Fruit fly (Drosophila melanogaster) whole organism, embryonic: ENCODE results near the gene CG43814.

Experiments
- Atf6 ChIP-seq: fragments of 200-800 bp; sonication (Bioruptor generic); IDR thresholded peaks from 2 replicates; pipeline ENCODE4 v1.3.6; 2022; ENCODE audit warnings: missing biosample characterization, missing genetic modification characterization
- Bdp1 ChIP-seq: fragments of 200-800 bp; sonication (Bioruptor generic); optimal IDR thresholded peaks from 3 replicates; lab custom pipeline; 2016; ENCODE audit warnings: missing biosample characterization, missing genetic modification characterization
- Bgb ChIP-seq: fragments of 200-800 bp; sonication (Bioruptor generic); IDR thresholded peaks from 2 replicates; pipeline ENCODE4 v1.3.6; 2022; ENCODE audit warnings: missing biosample characterization, missing genetic modification characterization; ENCODE audit not compliant: partially characterized antibody
- CG10274 ChIP-seq: fragments of 200-800 bp; sonication (Bioruptor generic); optimal IDR thresholded peaks from 3 replicates; lab custom pipeline; 2017; ENCODE audit warnings: missing biosample characterization, mild to moderate bottlenecking, missing genetic modification characterization
- CG11695 ChIP-seq: fragments of 200-800 bp; sonication (Bioruptor generic); IDR thresholded peaks from 3 replicates; pipeline ENCODE4 v1.3.6; 2022; ENCODE audit warnings: missing biosample characterization, missing genetic modification characterization
- CG13287 ChIP-seq: fragments of 200-800 bp; sonication (Bioruptor generic); IDR thresholded peaks from 2 replicates; pipeline ENCODE4 v1.3.6; 2022; ENCODE audit warnings: missing biosample characterization, missing genetic modification characterization; ENCODE audit not compliant: partially characterized antibody
- CG15073 ChIP-seq: fragments of 200-800 bp; sonication (Bioruptor generic); optimal IDR thresholded peaks from 2 replicates; lab custom pipeline; 2016; ENCODE audit warnings: missing biosample characterization, missing genetic modification characterization
- CG15269 ChIP-seq: fragments of 200-800 bp; sonication (Bioruptor generic); optimal IDR thresholded peaks from 2 replicates; lab custom pipeline; 2018; ENCODE audit warnings: missing biosample characterization, mild to moderate bottlenecking, missing genetic modification characterization, moderate library complexity
- CG15479 ChIP-seq: fragments of 200-800 bp; sonication (Bioruptor generic); optimal IDR thresholded peaks from 3 replicates; lab custom pipeline; 2019; ENCODE audit warnings: missing biosample characterization, mild to moderate bottlenecking, missing genetic modification characterization, moderate library complexity
- CG1792 ChIP-seq: fragments of 200-800 bp; sonication (Bioruptor generic); optimal IDR thresholded peaks from 2 replicates; lab custom pipeline; 2016; ENCODE audit warnings: missing biosample characterization, missing genetic modification characterization
- CG2116 ChIP-seq: fragments of 200-800 bp; sonication (Bioruptor generic); optimal IDR thresholded peaks from 3 replicates; lab custom pipeline; 2018; ENCODE audit warnings: missing biosample characterization, mild to moderate bottlenecking, missing genetic modification characterization
- CG2199 ChIP-seq: fragments of 200-800 bp; sonication (Bioruptor generic); IDR thresholded peaks from 3 replicates; pipeline ENCODE4 v1.3.6; 2022; ENCODE audit warnings: missing biosample characterization, missing genetic modification characterization
- CG3281 ChIP-seq: fragments of 200-800 bp; sonication (Bioruptor generic); optimal IDR thresholded peaks from 3 replicates; lab custom pipeline; 2017; ENCODE audit warnings: missing biosample characterization, mild to moderate bottlenecking, missing genetic modification characterization
- CG42726 ChIP-seq: fragments of 200-800 bp; sonication (Bioruptor generic); IDR thresholded peaks from 2 replicates; pipeline ENCODE4 v1.3.6; 2022; ENCODE audit warnings: missing biosample characterization, missing genetic modification characterization; ENCODE audit not compliant: partially characterized antibody
- CG4617 ChIP-seq: fragments of 200-800 bp; sonication (Bioruptor generic); optimal IDR thresholded peaks from 3 replicates; lab custom pipeline; 2016; ENCODE audit warnings: missing biosample characterization, missing genetic modification characterization, borderline replicate concordance
- CG5180 ChIP-seq: fragments of 200-800 bp; sonication (Bioruptor generic); optimal IDR thresholded peaks from 3 replicates; lab custom pipeline; 2017; ENCODE audit warnings: missing biosample characterization, missing genetic modification characterization, mild to moderate bottlenecking, moderate library complexity, missing genetic modification reagents
- CG6654 ChIP-seq: fragments of 200-800 bp; sonication (Bioruptor generic); optimal IDR thresholded peaks from 2 replicates; lab custom pipeline; 2017; ENCODE audit warnings: missing biosample characterization, mild to moderate bottlenecking, missing genetic modification characterization
- CG6813 ChIP-seq: fragments of 200-800 bp; sonication (Bioruptor generic); optimal IDR thresholded peaks from 2 replicates; lab custom pipeline; 2017; ENCODE audit warnings: missing biosample characterization, missing genetic modification characterization, mild to moderate bottlenecking, moderate library complexity, missing genetic modification reagents
- CTCF ChIP-seq: fragments of 200-800 bp; sonication (Bioruptor generic); optimal IDR thresholded peaks from 2 replicates; lab custom pipeline; 2017; ENCODE audit warnings: missing biosample characterization, mild to moderate bottlenecking, missing genetic modification characterization, moderate library complexity
- Deaf1 ChIP-seq: fragments of 200-800 bp; optimal IDR thresholded peaks from 3 replicates; lab custom pipeline; 2019; ENCODE audit warnings: missing biosample characterization, mild to moderate bottlenecking, missing genetic modification characterization, moderate library complexity
- Drgx ChIP-seq: fragments of 200-800 bp; sonication (Bioruptor generic); IDR thresholded peaks from 2 replicates; pipeline ENCODE4 v1.3.6; 2022; ENCODE audit warnings: missing biosample characterization, missing genetic modification characterization
- Elba2 ChIP-seq: fragments of 200-800 bp; sonication (Bioruptor generic); optimal IDR thresholded peaks from 3 replicates; lab custom pipeline; 2016; ENCODE audit warnings: missing biosample characterization, missing genetic modification characterization
- Six4 ChIP-seq: fragments of 200-800 bp; sonication (Bioruptor generic); optimal IDR thresholded peaks from 2 replicates; lab custom pipeline; 2016; ENCODE audit warnings: missing biosample characterization, missing genetic modification characterization
- Sry-β ChIP-seq: fragments of 200-800 bp; sonication (Bioruptor generic); optimal IDR thresholded peaks from 2 replicates; lab custom pipeline; 2018; ENCODE audit warnings: missing biosample characterization, mild to moderate bottlenecking, missing genetic modification characterization, moderate library complexity
- Sry-δ ChIP-seq: fragments of 200-800 bp; sonication (Bioruptor generic); optimal IDR thresholded peaks from 2 replicates; lab custom pipeline; 2016; ENCODE audit warnings: missing biosample characterization, missing genetic modification characterization
- al ChIP-seq: fragments of 200-800 bp; sonication (Bioruptor generic); IDR thresholded peaks from 2 replicates; pipeline ENCODE4 v1.3.6; 2022; ENCODE audit warnings: missing biosample characterization, missing genetic modification characterization
- amos ChIP-seq: fragments of 200-800 bp; sonication (Bioruptor generic); IDR thresholded peaks from 2 replicates; pipeline ENCODE4 v1.3.6; 2022; ENCODE audit warnings: missing biosample characterization, missing genetic modification characterization; ENCODE audit not compliant: partially characterized antibody
- ara ChIP-seq: fragments of 200-800 bp; sonication (Bioruptor generic); IDR thresholded peaks from 2 replicates; pipeline ENCODE4 v1.3.6; 2022; ENCODE audit warnings: missing biosample characterization, missing genetic modification characterization
- cg ChIP-seq: fragments of 200-800 bp; sonication (Bioruptor generic); optimal IDR thresholded peaks from 3 replicates; lab custom pipeline; 2019; ENCODE audit warnings: missing biosample characterization, mild to moderate bottlenecking, missing genetic modification characterization, moderate library complexity
- crol ChIP-seq: fragments of 200-800 bp; sonication (Bioruptor generic); IDR thresholded peaks from 2 replicates; pipeline ENCODE4 v1.3.6; 2022; ENCODE audit warnings: missing biosample characterization, missing genetic modification characterization
- dan ChIP-seq: fragments of 200-800 bp; sonication (Bioruptor generic); IDR thresholded peaks from 2 replicates; pipeline ENCODE4 v1.3.6; 2022; ENCODE audit warnings: missing biosample characterization, missing genetic modification characterization
- emc ChIP-seq: fragments of 200-800 bp; sonication (Bioruptor generic); optimal IDR thresholded peaks from 2 replicates; lab custom pipeline; 2016; ENCODE audit warnings: missing biosample characterization, missing genetic modification characterization
- ems ChIP-seq: fragments of 200-800 bp; sonication (Bioruptor generic); optimal IDR thresholded peaks from 3 replicates; lab custom pipeline; 2016; ENCODE audit warnings: missing biosample characterization, missing genetic modification characterization
- eyg ChIP-seq: fragments of 200-800 bp; sonication (Bioruptor generic); optimal IDR thresholded peaks from 3 replicates; lab custom pipeline; 2016; ENCODE audit warnings: missing biosample characterization, missing genetic modification characterization
- gsb ChIP-seq: fragments of 200-800 bp; sonication (Bioruptor generic); IDR thresholded peaks from 2 replicates; pipeline ENCODE4 v1.3.6; 2022; ENCODE audit warnings: missing biosample characterization, missing genetic modification characterization
- ham ChIP-seq: fragments of 200-800 bp; sonication (Bioruptor generic); IDR thresholded peaks from 2 replicates; pipeline ENCODE4 v1.3.6; 2022; ENCODE audit warnings: missing biosample characterization, missing genetic modification characterization
- inv ChIP-seq: fragments of 200-800 bp; sonication (Bioruptor generic); IDR thresholded peaks from 2 replicates; pipeline ENCODE4 v1.3.6; 2022; ENCODE audit warnings: missing biosample characterization, missing genetic modification characterization; ENCODE audit not compliant: partially characterized antibody
- luna ChIP-seq: fragments of 200-800 bp; sonication (Bioruptor generic); optimal IDR thresholded peaks from 2 replicates; lab custom pipeline; 2016; ENCODE audit warnings: missing biosample characterization, missing genetic modification characterization
- nerfin-2 ChIP-seq: fragments of 200-800 bp; sonication (Bioruptor generic); IDR thresholded peaks from 2 replicates; pipeline ENCODE4 v1.3.6; 2022; ENCODE audit warnings: missing biosample characterization, missing genetic modification characterization; ENCODE audit not compliant: partially characterized antibody
- org-1 ChIP-seq: fragments of 200-800 bp; sonication (Bioruptor generic); optimal IDR thresholded peaks from 2 replicates; lab custom pipeline; 2017; ENCODE audit warnings: missing biosample characterization, missing genetic modification characterization
- pros ChIP-seq: fragments of 200-800 bp; sonication (Bioruptor generic); optimal IDR thresholded peaks from 3 replicates; lab custom pipeline; 2019; ENCODE audit warnings: missing biosample characterization, mild to moderate bottlenecking, missing genetic modification characterization, moderate library complexity
- pum ChIP-seq: fragments of 200-800 bp; sonication (Bioruptor generic); optimal IDR thresholded peaks from 2 replicates; lab custom pipeline; 2016; ENCODE audit warnings: missing biosample characterization, missing genetic modification characterization
- ranshi ChIP-seq: fragments of 200-800 bp; sonication (Bioruptor generic); IDR thresholded peaks from 2 replicates; pipeline ENCODE4 v1.3.6; 2022; ENCODE audit warnings: missing biosample characterization, missing genetic modification characterization
- repo ChIP-seq: fragments of 200-800 bp; sonication (Bioruptor generic); optimal IDR thresholded peaks from 2 replicates; lab custom pipeline; 2016; ENCODE audit warnings: missing biosample characterization, missing genetic modification characterization
- row ChIP-seq: fragments of 200-800 bp; sonication (Bioruptor generic); IDR thresholded peaks from 3 replicates; pipeline ENCODE4 v1.3.6; 2022; ENCODE audit warnings: missing biosample characterization, missing genetic modification characterization
- salm ChIP-seq: fragments of 200-800 bp; sonication (Bioruptor generic); optimal IDR thresholded peaks from 2 replicates; lab custom pipeline; 2018; ENCODE audit warnings: missing biosample characterization, mild to moderate bottlenecking, missing genetic modification characterization
- sens ChIP-seq: fragments of 200-800 bp; sonication (Bioruptor generic); peaks from one replicate; lab custom pipeline; 2016; ENCODE audit warnings: missing biosample characterization, missing genetic modification characterization
- sna ChIP-seq: fragments of 200-800 bp; sonication (Bioruptor generic); IDR thresholded peaks from 2 replicates; pipeline ENCODE4 v1.3.6; 2022; ENCODE audit warnings: missing biosample characterization, missing genetic modification characterization; ENCODE audit not compliant: partially characterized antibody
- so ChIP-seq: fragments of 200-800 bp; sonication (Bioruptor generic); IDR thresholded peaks from 3 replicates; pipeline ENCODE4 v1.3.6; 2022; ENCODE audit warnings: missing biosample characterization, missing genetic modification characterization
- sug ChIP-seq: fragments of 200-800 bp; optimal IDR thresholded peaks from 2 replicates; lab custom pipeline; 2019; ENCODE audit warnings: missing biosample characterization, mild to moderate bottlenecking, missing genetic modification characterization, moderate library complexity
- tap ChIP-seq: fragments of 200-800 bp; optimal IDR thresholded peaks from 3 replicates; lab custom pipeline; 2019; ENCODE audit warnings: missing biosample characterization, mild to moderate bottlenecking, missing genetic modification characterization, moderate library complexity
- zen2 ChIP-seq: fragments of 200-800 bp; sonication (Bioruptor generic); IDR thresholded peaks from 3 replicates; pipeline ENCODE4 v1.3.6; 2022; ENCODE audit warnings: missing biosample characterization, missing genetic modification characterization; ENCODE audit not compliant: partially characterized antibody

Gene CG43814

DNA sequence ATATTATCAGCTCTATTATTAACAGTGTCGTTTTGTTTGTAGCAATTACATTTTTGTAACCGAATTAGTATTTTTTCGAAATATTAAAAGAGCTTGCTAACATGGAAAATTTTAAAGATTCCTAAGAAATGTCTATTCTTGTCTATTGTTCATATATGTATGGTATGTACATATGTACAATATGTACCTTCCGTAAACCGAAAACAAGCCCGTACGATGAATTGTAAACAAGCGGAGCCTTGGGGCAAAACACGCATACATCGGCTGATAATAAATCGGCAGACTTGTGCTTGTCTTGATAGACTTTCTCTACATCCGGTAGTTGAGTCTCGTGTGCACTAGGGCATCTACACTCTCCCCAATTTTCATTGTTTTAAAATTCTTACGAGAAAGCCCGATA is 17.7 kb upstream of the CG43814 start (continued):
- TF ChIP-seq CG42726 (GFP tag; lab: Robert Waterston, UW) (no peak), CG4617 (no peak), CG15269 (tag; lab: Kevin White, UChicago) (no peak), sug (no peak), CG2116 (GFP tag; lab: Kevin White, UChicago) (no peak), CG15479 (GFP tag; lab: Kevin White, UChicago) (no peak), nerfin-2 (GFP tag; lab: Robert Waterston, UW) (no peak), Deaf1 (no peak), cg (no peak), org-1 (GFP tag; lab: Kevin White, UChicago) (no peak), emc (no peak), sens (GFP tag; lab: Kevin White, UChicago) (peak; percentile 85), pros (no peak), Bgb (GFP tag; lab: Robert Waterston, UW) (no peak), amos (GFP tag; lab: Robert Waterston, UW) (no peak), ara (GFP tag; lab: Robert Waterston, UW) (peak; percentile 80), luna (no peak), CG3281 (GFP tag; lab: Kevin White, UChicago) (peak; percentile 8), CG13287 (GFP tag; lab: Robert Waterston, UW) (no peak), crol (GFP tag; lab: Robert Waterston, UW) (no peak), row (GFP tag; lab: Robert Waterston, UW) (no peak), sna (GFP tag; lab: Robert Waterston, UW) (no peak), Six4 (GFP tag; lab: Kevin White, UChicago) (peak; percentile 4), ranshi (GFP tag; lab: Robert Waterston, UW) (peak; percentile 30; the same call in 1 of the 2 replicates), repo (GFP tag; lab: Kevin White, UChicago) (peak; percentile 31), CG2199 (GFP tag; lab: Robert Waterston, UW) (no peak), CG15073 (no peak), ems (GFP tag; lab: Kevin White, UChicago) (no peak), Sry-β (GFP tag; lab: Kevin White, UChicago) (no peak), dan (GFP tag; lab: Robert Waterston, UW) (no peak), Bdp1 (GFP tag; lab: Kevin White, UChicago) (no peak), ham (no peak), tap (tag; lab: Kevin White, UChicago) (no peak), CG6654 (GFP tag; lab: Kevin White, UChicago) (no peak), CG6813 (GFP tag; lab: Kevin White, UChicago) (peak; percentile 80), zen2 (GFP tag; lab: Robert Waterston, UW) (no peak), CTCF (GFP tag; lab: Kevin White, UChicago) (no peak), gsb (no peak), Atf6 (GFP tag; lab: Robert Waterston, UW) (peak; percentile 69), CG5180 (GFP tag; lab: Kevin White, UChicago) (peak; percentile 34), eyg (GFP tag; lab: Kevin White, UChicago) (no peak), Elba2 (GFP tag; lab: Kevin White, UChicago) (no peak), CG11695 (GFP tag; lab: Robert Waterston, UW) (peak; percentile 48; the same call in 1 of the 3 replicates), inv (GFP tag; lab: Robert Waterston, UW) (no peak), so (GFP tag; lab: Robert Waterston, UW) (no peak), al (GFP tag; lab: Robert Waterston, UW) (no peak), pum (no peak), salm (no peak), Drgx (GFP tag; lab: Robert Waterston, UW) (no peak), Sry-δ (GFP tag; lab: Kevin White, UChicago) (no peak), CG1792 (GFP tag; lab: Kevin White, UChicago) (peak; percentile 45), CG10274 (GFP tag; lab: Kevin White, UChicago) (no peak)
